Fruit fly (Drosophila melanogaster) whole organism, embryonic: Measurements from ENCODE around the gene JIL-1.
A peak's percentile ranks its signal among the peaks of the same experiment; 100 is the strongest.

ENCODE experiments used
- ATbp ChIP-seq: fragments of 200-800 bp; sonication (Bioruptor generic); optimal IDR thresholded peaks from 2 replicates; lab custom pipeline; 2017; ENCODE audit warnings: missing biosample characterization, mild to moderate bottlenecking, missing genetic modification characterization, missing genetic modification reagents
- Awh ChIP-seq: fragments of 200-800 bp; sonication (Bioruptor generic); IDR thresholded peaks from 2 replicates; pipeline ENCODE4, ENCODE4 v1.3.6; 2022; ENCODE audit warnings: missing biosample characterization, missing genetic modification characterization
- BEAF-32 ChIP-seq: fragments of 200-800 bp; sonication (Bioruptor generic); optimal IDR thresholded peaks from 3 replicates; lab custom pipeline; 2017; ENCODE audit warnings: missing biosample characterization, missing genetic modification characterization, mild to moderate bottlenecking, moderate library complexity, missing genetic modification reagents
- CG13296 ChIP-seq: fragments of 200-800 bp; sonication (Bioruptor generic); optimal IDR thresholded peaks from 3 replicates; lab custom pipeline; 2018; ENCODE audit warnings: missing biosample characterization, mild to moderate bottlenecking, missing genetic modification characterization
- CG14441 ChIP-seq: fragments of 200-800 bp; sonication (Bioruptor generic); IDR thresholded peaks from 2 replicates; pipeline ENCODE4 v1.3.6; 2022; ENCODE audit warnings: missing biosample characterization, missing genetic modification characterization
- CG1602 ChIP-seq: fragments of 200-800 bp; sonication (Bioruptor generic); optimal IDR thresholded peaks from 3 replicates; lab custom pipeline; 2016; ENCODE audit warnings: missing biosample characterization, missing genetic modification characterization
- CG1603 ChIP-seq: fragments of 200-800 bp; sonication (Bioruptor generic); optimal IDR thresholded peaks from 2 replicates; lab custom pipeline; 2019; ENCODE audit warnings: missing biosample characterization, mild to moderate bottlenecking, missing genetic modification characterization, moderate library complexity
- CG1647 ChIP-seq: fragments of 200-800 bp; sonication (Bioruptor generic); optimal IDR thresholded peaks from 3 replicates; lab custom pipeline; 2016; ENCODE audit warnings: missing biosample characterization, missing genetic modification characterization
- CG16813 ChIP-seq: fragments of 200-800 bp; sonication (Bioruptor generic); IDR thresholded peaks from 3 replicates; pipeline ENCODE4 v1.3.6; 2022; ENCODE audit warnings: missing biosample characterization, missing genetic modification characterization; ENCODE audit not compliant: partially characterized antibody
- CG1792 ChIP-seq: fragments of 200-800 bp; sonication (Bioruptor generic); optimal IDR thresholded peaks from 2 replicates; lab custom pipeline; 2016; ENCODE audit warnings: missing biosample characterization, missing genetic modification characterization
- CG18011 ChIP-seq: fragments of 200-800 bp; sonication (Bioruptor generic); optimal IDR thresholded peaks from 2 replicates; lab custom pipeline; 2017; ENCODE audit warnings: missing biosample characterization, missing genetic modification characterization, mild to moderate bottlenecking, moderate library complexity, missing genotype
- CG7928 ChIP-seq: fragments of 200-800 bp; sonication (Bioruptor generic); optimal IDR thresholded peaks from 2 replicates; lab custom pipeline; 2017; ENCODE audit warnings: missing biosample characterization, mild to moderate bottlenecking, missing genetic modification characterization
- CG8089 ChIP-seq: fragments of 200-800 bp; sonication (Bioruptor generic); optimal IDR thresholded peaks from 3 replicates; lab custom pipeline; 2016; ENCODE audit warnings: missing biosample characterization, missing genetic modification characterization
- CG8290 ChIP-seq, 3 experiments: fragments of 200-800 bp; sonication (Bioruptor generic); optimal IDR thresholded peaks; 2 replicates each; lab custom pipeline; 2016 to 2019; ENCODE audit warnings: missing biosample characterization in 3 of 3, missing genetic modification characterization in 3 of 3, mild to moderate bottlenecking in 2 of 3, moderate library complexity in 1 of 3
- CG8359 ChIP-seq: fragments of 200-800 bp; sonication (Bioruptor generic); optimal IDR thresholded peaks from 2 replicates; lab custom pipeline; 2017; ENCODE audit warnings: missing biosample characterization, mild to moderate bottlenecking, missing genetic modification characterization, borderline replicate concordance
- CG9932 ChIP-seq: fragments of 200-800 bp; sonication (Bioruptor generic); IDR thresholded peaks from 2 replicates; pipeline ENCODE4 v1.3.6; 2022; ENCODE audit warnings: missing biosample characterization, missing genetic modification characterization
- D19B ChIP-seq: fragments of 200-800 bp; sonication (Bioruptor generic); optimal IDR thresholded peaks from 2 replicates; lab custom pipeline; 2017; ENCODE audit warnings: missing biosample characterization, mild to moderate bottlenecking, missing genetic modification characterization
- Dp ChIP-seq: fragments of 200-800 bp; sonication (Bioruptor generic); optimal IDR thresholded peaks from 2 replicates; lab custom pipeline; 2018; ENCODE audit warnings: missing biosample characterization, mild to moderate bottlenecking, missing genetic modification characterization, moderate library complexity
- Drgx ChIP-seq: fragments of 200-800 bp; sonication (Bioruptor generic); IDR thresholded peaks from 2 replicates; pipeline ENCODE4 v1.3.6; 2022; ENCODE audit warnings: missing biosample characterization, missing genetic modification characterization
- Elba2 ChIP-seq: fragments of 200-800 bp; sonication (Bioruptor generic); optimal IDR thresholded peaks from 3 replicates; lab custom pipeline; 2016; ENCODE audit warnings: missing biosample characterization, missing genetic modification characterization
- Hr51 ChIP-seq, 2 experiments: fragments of 200-800 bp; sonication (Bioruptor generic); optimal IDR thresholded peaks; 2 replicates in 1 of 2; 3 replicates in 1 of 2; lab custom pipeline; 2016 to 2018; ENCODE audit warnings: missing biosample characterization in 2 of 2, missing genetic modification characterization in 2 of 2, mild to moderate bottlenecking in 1 of 2, moderate library complexity in 1 of 2
- Lim3 ChIP-seq: fragments of 200-800 bp; sonication (Bioruptor generic); IDR thresholded peaks from 2 replicates; pipeline ENCODE4 v1.3.6; 2022; ENCODE audit warnings: missing biosample characterization, missing genetic modification characterization
- Med ChIP-seq: fragments of 200-800 bp; sonication (Bioruptor generic); peaks from one replicate; lab custom pipeline; 2016; ENCODE audit warnings: missing biosample characterization, missing genetic modification characterization, mild to moderate bottlenecking, inconsistent platforms, moderate library complexity
- Side ChIP-seq: fragments of 200-800 bp; sonication (Bioruptor generic); optimal IDR thresholded peaks from 2 replicates; lab custom pipeline; 2016; ENCODE audit warnings: missing biosample characterization, missing genetic modification characterization
- Spps ChIP-seq: fragments of 200-800 bp; sonication (Bioruptor generic); optimal IDR thresholded peaks from 2 replicates; lab custom pipeline; 2018; ENCODE audit warnings: missing biosample characterization, mild to moderate bottlenecking, missing genetic modification characterization
- Vsx1 ChIP-seq: fragments of 200-800 bp; sonication (Bioruptor generic); optimal IDR thresholded peaks from 2 replicates; lab custom pipeline; 2017; ENCODE audit warnings: missing biosample characterization, mild to moderate bottlenecking, missing genetic modification characterization, missing genetic modification reagents
- ash1 ChIP-seq: fragments of 200-800 bp; sonication (Bioruptor generic); optimal IDR thresholded peaks from 2 replicates; lab custom pipeline; 2018; ENCODE audit warnings: missing biosample characterization, mild to moderate bottlenecking, missing genetic modification characterization
- az2 ChIP-seq: fragments of 200-800 bp; sonication (Bioruptor generic); optimal IDR thresholded peaks from 3 replicates; lab custom pipeline; 2016; ENCODE audit warnings: missing biosample characterization, missing genetic modification characterization
- bab2 ChIP-seq: fragments of 200-800 bp; sonication (Bioruptor generic); optimal IDR thresholded peaks from 2 replicates; lab custom pipeline; 2016; ENCODE audit warnings: missing biosample characterization, missing genetic modification characterization
- cad ChIP-seq: fragments of >200 bp; optimal IDR thresholded peaks from 2 replicates; lab custom pipeline; 2017; ENCODE audit warnings: missing biosample characterization, missing genetic modification characterization
- cg ChIP-seq: fragments of 200-800 bp; sonication (Bioruptor generic); optimal IDR thresholded peaks from 3 replicates; lab custom pipeline; 2019; ENCODE audit warnings: missing biosample characterization, mild to moderate bottlenecking, missing genetic modification characterization, moderate library complexity
- croc ChIP-seq: fragments of 200-800 bp; sonication (Bioruptor generic); conservative IDR thresholded peaks from 3 replicates; pipeline ENCODE4 v1.3.6; 2022; ENCODE audit warnings: missing biosample characterization, missing genetic modification characterization
- cwo ChIP-seq: fragments of 200-800 bp; sonication (Bioruptor generic); optimal IDR thresholded peaks from 3 replicates; lab custom pipeline; 2017; ENCODE audit warnings: missing biosample characterization, missing genetic modification characterization, mild to moderate bottlenecking, moderate library complexity, missing genetic modification reagents
- danr ChIP-seq: fragments of 200-800 bp; sonication (Bioruptor generic); IDR thresholded peaks from 2 replicates; pipeline ENCODE4 v1.3.6; 2022; ENCODE audit warnings: missing biosample characterization, missing genetic modification characterization
- fu2 ChIP-seq: fragments of 200-800 bp; sonication (Bioruptor generic); optimal IDR thresholded peaks from 2 replicates; lab custom pipeline; 2016; ENCODE audit warnings: missing biosample characterization, missing genetic modification characterization
- insv ChIP-seq, 2 experiments: fragments of 200-800 bp; sonication (Bioruptor generic); optimal IDR thresholded peaks; 3 replicates each; lab custom pipeline; 2016 to 2018; ENCODE audit warnings: missing biosample characterization in 2 of 2, missing genetic modification characterization in 2 of 2
- lbe ChIP-seq: fragments of 200-800 bp; sonication (Bioruptor generic); optimal IDR thresholded peaks from 2 replicates; lab custom pipeline; 2016; ENCODE audit warnings: missing biosample characterization, mild to moderate bottlenecking, missing genetic modification characterization
- lola ChIP-seq, 3 experiments: fragments of >200 bp in 2 of 3; fragments of 200-800 bp in 1 of 3; sonication (Bioruptor generic) in 1 of 3; optimal IDR thresholded peaks; 2 replicates each; lab custom pipeline; 2017 to 2019; ENCODE audit warnings: missing biosample characterization in 3 of 3, missing genetic modification characterization in 3 of 3, mild to moderate bottlenecking in 1 of 3, moderate library complexity in 1 of 3
- nerfin-1 ChIP-seq: fragments of 200-800 bp; sonication (Bioruptor generic); optimal IDR thresholded peaks from 3 replicates; lab custom pipeline; 2019; ENCODE audit warnings: missing biosample characterization, mild to moderate bottlenecking, missing genetic modification characterization, moderate library complexity
- scrt ChIP-seq: fragments of 200-800 bp; sonication (Bioruptor generic); optimal IDR thresholded peaks from 2 replicates; lab custom pipeline; 2018; ENCODE audit warnings: missing biosample characterization, mild to moderate bottlenecking, missing genetic modification characterization, moderate library complexity
- seq ChIP-seq: fragments of 200-800 bp; sonication (Bioruptor generic); IDR thresholded peaks from 2 replicates; pipeline ENCODE4 v1.3.6; 2022; ENCODE audit warnings: missing biosample characterization, missing genetic modification characterization
- slbo ChIP-seq: fragments of 200-800 bp; sonication (Bioruptor generic); IDR thresholded peaks from 2 replicates; pipeline ENCODE4 v1.3.6; 2022; ENCODE audit warnings: missing biosample characterization, missing genetic modification characterization
- tll ChIP-seq, 2 experiments: fragments of 200-800 bp in 1 of 2; fragments of >200 bp in 1 of 2; sonication (Bioruptor generic) in 1 of 2; optimal IDR thresholded peaks; 2 replicates each; lab custom pipeline; 2017 to 2019; ENCODE audit warnings: missing biosample characterization in 2 of 2, missing genetic modification characterization in 2 of 2, mild to moderate bottlenecking in 1 of 2, moderate library complexity in 1 of 2
- vvl ChIP-seq: fragments of 200-800 bp; sonication (Bioruptor generic); IDR thresholded peaks from 2 replicates; pipeline ENCODE4 v1.3.6; 2022; ENCODE audit warnings: missing biosample characterization, missing genetic modification characterization
- wor ChIP-seq: fragments of 200-800 bp; sonication (Bioruptor generic); IDR thresholded peaks from 2 replicates; pipeline ENCODE4 v1.3.6; 2022; ENCODE audit warnings: missing biosample characterization, missing genetic modification characterization
- z ChIP-seq: fragments of 200-800 bp; sonication (Bioruptor generic); IDR thresholded peaks from 3 replicates; pipeline ENCODE4 v1.3.6; 2022; ENCODE audit warnings: missing biosample characterization, missing genetic modification characterization
- zfh1 ChIP-seq: fragments of 200-800 bp; sonication (Bioruptor generic); IDR thresholded peaks from 3 replicates; pipeline ENCODE4 v1.3.6; 2022; ENCODE audit warnings: missing biosample characterization, missing genetic modification characterization

The JIL-1 gene

dm6 chr3L:11118627-11119395 is 25.8 kb upstream of the JIL-1 start (continued):
- TF ChIP-seq Side (GFP tag; lab: Kevin White, UChicago), result peak; percentile 80
- peak; percentile 71 for TF ChIP-seq Vsx1
- peak; percentile 22 for TF ChIP-seq D19B (GFP tag; lab: Kevin White, UChicago)
- TF ChIP-seq Elba2 (GFP tag; lab: Kevin White, UChicago), result no peak
- peak; percentile 78 for TF ChIP-seq scrt (GFP tag; lab: Kevin White, UChicago)
- peak; percentile 79 for TF ChIP-seq ash1 (GFP tag; lab: Kevin White, UChicago)
- TF ChIP-seq danr (GFP tag; lab: Robert Waterston, UW), result peak; percentile 20; the same call in 1 of the 2 replicates
- no peak for TF ChIP-seq CG7928 (GFP tag; lab: Kevin White, UChicago)
- TF ChIP-seq CG8290 (GFP tag; optimal IDR thresholded peaks at IDR 0.05; lab: Kevin White, UChicago), result peak; percentile 43
- peak; percentile 87 to 88 for TF ChIP-seq CG8290 (tag; optimal IDR thresholded peaks at IDR 0.05; lab: Kevin White, UChicago)
- peak; percentile 74 for TF ChIP-seq CG8089 (GFP tag; lab: Kevin White, UChicago)
- no peak for TF ChIP-seq BEAF-32 (GFP tag; lab: Kevin White, UChicago)
- TF ChIP-seq zfh1 (GFP tag; lab: Robert Waterston, UW), result peak; percentile 77
- TF ChIP-seq CG18011 (GFP tag; lab: Kevin White, UChicago), result peak; percentile 23
- TF ChIP-seq CG1602 (GFP tag; lab: Kevin White, UChicago), result peak; percentile 44
- TF ChIP-seq slbo (GFP tag; lab: Robert Waterston, UW), result peak; percentile 20; the same call in 1 of the 2 replicates
- peak; percentile 48 to 76 for TF ChIP-seq Hr51 (GFP tag; optimal IDR thresholded peaks at IDR 0.05; lab: Kevin White, UChicago)
- peak; percentile 47 for TF ChIP-seq CG1647 (GFP tag; lab: Kevin White, UChicago)
- TF ChIP-seq insv (GFP tag; optimal IDR thresholded peaks at IDR 0.05; lab: Kevin White, UChicago), result peak in 1 of 2 experiments; percentile 78
- TF ChIP-seq vvl (GFP tag; lab: Robert Waterston, UW), result peak; percentile 75; the same call in 1 of the 2 replicates
- TF ChIP-seq CG16813, result no peak
- TF ChIP-seq CG13296 (GFP tag; lab: Kevin White, UChicago), result peak; percentile 83
- peak in 1 of 2 experiments; percentile 56 for TF ChIP-seq tll (GFP tag; optimal IDR thresholded peaks at IDR 0.05; lab: Kevin White, UChicago)
- TF ChIP-seq cwo (GFP tag; lab: Kevin White, UChicago), result peak; percentile 55
- peak; percentile 92 for TF ChIP-seq Med (GFP tag; lab: Kevin White, UChicago)
- TF ChIP-seq CG8359 (GFP tag; lab: Kevin White, UChicago), result peak; percentile 61
- no peak for TF ChIP-seq Dp (GFP tag; lab: Kevin White, UChicago)
- peak; percentile 53; the same call in 1 of the 2 replicates for TF ChIP-seq Drgx (GFP tag; lab: Robert Waterston, UW)
- TF ChIP-seq ATbp, result peak; percentile 94
- TF ChIP-seq nerfin-1 (tag; lab: Kevin White, UChicago), result peak; percentile 86
- no peak for TF ChIP-seq fu2 (GFP tag; lab: Kevin White, UChicago)
- TF ChIP-seq cg (GFP tag; lab: Kevin White, UChicago), result peak; percentile 99
- peak; percentile 44 for TF ChIP-seq Spps (tag; lab: Kevin White, UChicago)
- TF ChIP-seq lola (GFP tag; optimal IDR thresholded peaks at IDR 0.05; lab: Kevin White, UChicago), result peak in 1 of 3 experiments; percentile 18
- TF ChIP-seq az2 (GFP tag; lab: Kevin White, UChicago), result peak; percentile 18
- TF ChIP-seq Lim3, result no peak
- no peak for TF ChIP-seq croc
- TF ChIP-seq wor (GFP tag; lab: Robert Waterston, UW), result no peak
- TF ChIP-seq lbe (GFP tag; lab: Kevin White, UChicago), result peak; percentile 11
- TF ChIP-seq CG1792, result peak; percentile 69
- TF ChIP-seq Awh (GFP tag; lab: Robert Waterston, UW), result peak; percentile 67; the same call in 1 of the 2 replicates
- peak; percentile 77 for TF ChIP-seq bab2
- TF ChIP-seq z (GFP tag; lab: Robert Waterston, UW), result no peak
- TF ChIP-seq seq, result peak; percentile 80
- peak; percentile 57 for TF ChIP-seq CG9932 (GFP tag; lab: Robert Waterston, UW)
- no peak for TF ChIP-seq cad (GFP tag; lab: Kevin White, UChicago)
- peak; percentile 53; the same call in 1 of the 2 replicates for TF ChIP-seq CG14441 (GFP tag; lab: Robert Waterston, UW)
- TF ChIP-seq CG1603 (tag; lab: Kevin White, UChicago), result peak; percentile 64
